Worm (Caenorhabditis elegans): ENCODE results near the gene spin-4.

DNA sequence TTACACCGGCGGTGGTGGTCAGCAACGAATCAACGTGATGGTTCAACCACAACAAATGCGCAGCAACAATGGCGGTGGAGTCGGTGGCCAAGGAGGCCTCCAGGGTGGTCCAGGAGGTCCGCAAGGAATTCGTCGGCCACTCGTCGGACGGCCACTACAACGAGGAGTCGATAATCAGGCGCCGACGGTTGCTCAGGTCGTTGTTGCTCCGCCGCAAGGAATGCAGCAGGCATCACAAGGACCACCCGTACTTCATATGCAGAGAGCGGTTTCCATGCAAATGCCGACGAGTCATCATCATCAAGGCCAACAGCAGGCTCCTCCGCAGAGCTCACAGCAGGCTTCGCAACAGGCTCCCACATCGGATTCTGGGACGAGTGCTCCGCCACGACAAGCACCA, 55.4 kb downstream of the spin-4 start:
- TF ChIP-seq dao-5 (tag; optimal IDR thresholded peaks at IDR 0.05) (no peak), him-1 (tag; optimal IDR thresholded peaks at IDR 0.05) (no peak)

All from whole organism, L4/young adult.